Worm (Caenorhabditis elegans) whole organism, L3 larva: Measurements from ENCODE around the gene hmg-4.
A peak's percentile ranks its signal among the peaks of the same experiment; 100 is the strongest.

Experiments
- R02D3.7 ChIP-seq: fragments of 150-350 bp; optimal IDR thresholded peaks from 2 replicates; lab custom pipeline; 2014; ENCODE audit warnings: missing biosample characterization, missing genetic modification characterization
- aly-2 ChIP-seq: fragments of 150-350 bp; optimal IDR thresholded peaks from 2 replicates; lab custom pipeline; 2014; ENCODE audit warnings: missing biosample characterization, missing genetic modification characterization
- ama-1 ChIP-seq: fragments of 150-350 bp; optimal IDR thresholded peaks from 2 replicates; lab custom pipeline; 2018
- ceh-16 ChIP-seq: sonication (generic microtip); optimal IDR thresholded peaks from 2 replicates; lab custom pipeline; 2017; ENCODE audit warnings: missing biosample characterization, missing genetic modification characterization
- ceh-28 ChIP-seq: fragments of 150-350 bp; optimal IDR thresholded peaks from 2 replicates; lab custom pipeline; 2014; ENCODE audit warnings: missing biosample characterization, missing genetic modification reagents, missing genetic modification characterization
- ceh-82 ChIP-seq: fragments of 150-350 bp; optimal IDR thresholded peaks from 2 replicates; lab custom pipeline; 2014; ENCODE audit warnings: missing biosample characterization, missing genetic modification characterization
- egl-27 ChIP-seq: sonication (generic microtip); optimal IDR thresholded peaks from 4 replicates; lab custom pipeline; 2017; ENCODE audit warnings: missing biosample characterization, missing genetic modification reagents, missing genetic modification characterization
- egl-5 ChIP-seq: fragments of 150-350 bp; optimal IDR thresholded peaks from 2 replicates; lab custom pipeline; 2017; ENCODE audit warnings: missing biosample characterization, missing genetic modification reagents, missing genetic modification characterization, inconsistent platforms
- elt-2 ChIP-seq: sonication (generic microtip); optimal IDR thresholded peaks from 2 replicates; lab custom pipeline; 2016; ENCODE audit warnings: missing genetic modification reagents, mild to moderate bottlenecking, missing genetic modification characterization, missing compliant biosample characterization
- elt-3 ChIP-seq, 3 experiments: fragments of 150-350 bp in 1 of 3; sonication (generic microtip) in 2 of 3; optimal IDR thresholded peaks; 2 replicates in 2 of 3; 4 replicates in 1 of 3; lab custom pipeline; 2014 to 2017; ENCODE audit warnings: missing biosample characterization in 3 of 3, missing genetic modification characterization in 3 of 3
- fkh-10 ChIP-seq: sonication (generic microtip); optimal IDR thresholded peaks from 2 replicates; lab custom pipeline; 2017; ENCODE audit warnings: missing biosample characterization, missing genetic modification reagents, missing genetic modification characterization
- fkh-2 ChIP-seq: fragments of 150-350 bp; optimal IDR thresholded peaks from 2 replicates; lab custom pipeline; 2014; ENCODE audit warnings: missing biosample characterization, missing genetic modification reagents, missing genetic modification characterization
- fos-1 ChIP-seq: fragments of 150-350 bp; optimal IDR thresholded peaks from 2 replicates; lab custom pipeline; 2014; ENCODE audit warnings: missing biosample characterization, missing genetic modification characterization
- hmg-11 ChIP-seq: sonication (generic microtip); optimal IDR thresholded peaks from 2 replicates; lab custom pipeline; 2016; ENCODE audit warnings: missing genetic modification characterization, missing compliant biosample characterization
- lin-15B ChIP-seq: fragments of 150-350 bp; optimal IDR thresholded peaks from 2 replicates; lab custom pipeline; 2014; ENCODE audit warnings: missing biosample characterization, missing genetic modification characterization
- lin-39 ChIP-seq: fragments of 150-350 bp; optimal IDR thresholded peaks from 2 replicates; lab custom pipeline; 2018; ENCODE audit warnings: missing biosample characterization, missing genetic modification reagents, missing genetic modification characterization
- lsy-12 ChIP-seq: sonication (generic microtip); optimal IDR thresholded peaks from 2 replicates; lab custom pipeline; 2016; ENCODE audit warnings: mild to moderate bottlenecking, missing genetic modification characterization, missing compliant biosample characterization
- mdl-1 ChIP-seq: fragments of 150-350 bp; optimal IDR thresholded peaks from 2 replicates; lab custom pipeline; 2014; ENCODE audit warnings: missing biosample characterization, missing genetic modification characterization
- mml-1 ChIP-seq: fragments of 150-350 bp; sonication (generic microtip); optimal IDR thresholded peaks from 3 replicates; lab custom pipeline; 2014; ENCODE audit warnings: missing biosample characterization, missing genetic modification characterization
- nfya-1 ChIP-seq: sonication (generic microtip); optimal IDR thresholded peaks from 2 replicates; lab custom pipeline; 2017; ENCODE audit warnings: missing genetic modification characterization, mild to moderate bottlenecking, missing compliant biosample characterization, antibody characterized with exemption, moderate library complexity; ENCODE audit not compliant: insufficient read depth
- nhr-11 ChIP-seq: fragments of 150-350 bp; optimal IDR thresholded peaks from 2 replicates; lab custom pipeline; 2014; ENCODE audit warnings: missing biosample characterization, missing genetic modification characterization
- nhr-23 ChIP-seq: fragments of 150-350 bp; optimal IDR thresholded peaks from 2 replicates; lab custom pipeline; 2014; ENCODE audit warnings: missing biosample characterization, missing genetic modification reagents, missing genetic modification characterization
- nhr-237 ChIP-seq: fragments of 150-350 bp; optimal IDR thresholded peaks from 2 replicates; lab custom pipeline; 2014; ENCODE audit warnings: missing biosample characterization, missing genetic modification characterization
- nhr-25 ChIP-seq: sonication (generic microtip); optimal IDR thresholded peaks from 2 replicates; lab custom pipeline; 2017; ENCODE audit warnings: missing biosample characterization, missing genetic modification characterization
- nhr-28 ChIP-seq: fragments of 150-350 bp; optimal IDR thresholded peaks from 2 replicates; lab custom pipeline; 2014; ENCODE audit warnings: missing biosample characterization, missing genetic modification characterization
- nhr-43 ChIP-seq: sonication (generic microtip); optimal IDR thresholded peaks from 2 replicates; lab custom pipeline; 2016; ENCODE audit warnings: mild to moderate bottlenecking, missing genetic modification characterization, missing compliant biosample characterization; ENCODE audit not compliant: poor library complexity, severe bottlenecking
- nhr-67 ChIP-seq: fragments of 150-350 bp; optimal IDR thresholded peaks from 2 replicates; lab custom pipeline; 2014; ENCODE audit warnings: missing biosample characterization, missing genetic modification characterization
- nhr-76 ChIP-seq: fragments of 150-350 bp; sonication (generic microtip); optimal IDR thresholded peaks from 5 replicates; lab custom pipeline; 2014; ENCODE audit warnings: missing biosample characterization, missing genetic modification characterization
- nhr-77 ChIP-seq: fragments of 150-350 bp; optimal IDR thresholded peaks from 2 replicates; lab custom pipeline; 2014; ENCODE audit warnings: missing biosample characterization, missing genetic modification characterization
- pha-4 ChIP-seq: fragments of 150-350 bp; optimal IDR thresholded peaks from 2 replicates; lab custom pipeline; 2014; ENCODE audit warnings: missing biosample characterization, missing genetic modification reagents, missing genetic modification characterization
- pqm-1 ChIP-seq: fragments of 150-350 bp; optimal IDR thresholded peaks from 2 replicates; lab custom pipeline; 2017; ENCODE audit warnings: missing biosample characterization, missing genetic modification characterization, inconsistent platforms
- skn-1 ChIP-seq: fragments of 150-350 bp; optimal IDR thresholded peaks from 2 replicates; lab custom pipeline; 2014; ENCODE audit warnings: missing biosample characterization, missing genetic modification characterization
- snpc-4 ChIP-seq: fragments of 150-350 bp; optimal IDR thresholded peaks from 2 replicates; lab custom pipeline; 2014; ENCODE audit warnings: missing biosample characterization, missing genetic modification characterization
- tbx-2 ChIP-seq: sonication (generic microtip); optimal IDR thresholded peaks from 2 replicates; lab custom pipeline; 2016; ENCODE audit warnings: mild to moderate bottlenecking, missing genetic modification characterization, missing compliant biosample characterization
- unc-39 ChIP-seq: sonication (generic microtip); optimal IDR thresholded peaks from 4 replicates; lab custom pipeline; 2017; ENCODE audit warnings: missing biosample characterization, missing genetic modification characterization
- unc-62 ChIP-seq: fragments of 150-350 bp; sonication (generic microtip); optimal IDR thresholded peaks from 4 replicates; lab custom pipeline; 2014; ENCODE audit warnings: missing biosample characterization, missing genetic modification reagents, missing genetic modification characterization
- zag-1 ChIP-seq: fragments of 150-350 bp; optimal IDR thresholded peaks from 2 replicates; lab custom pipeline; 2014; ENCODE audit warnings: missing biosample characterization, missing genetic modification characterization
- ztf-11 ChIP-seq: fragments of 150-350 bp; optimal IDR thresholded peaks from 2 replicates; lab custom pipeline; 2014; ENCODE audit warnings: missing biosample characterization, missing genetic modification characterization
- ztf-4 ChIP-seq: fragments of 150-350 bp; optimal IDR thresholded peaks from 2 replicates; lab custom pipeline; 2014; ENCODE audit warnings: missing biosample characterization, missing genetic modification characterization

hmg-4 gene

DNA sequence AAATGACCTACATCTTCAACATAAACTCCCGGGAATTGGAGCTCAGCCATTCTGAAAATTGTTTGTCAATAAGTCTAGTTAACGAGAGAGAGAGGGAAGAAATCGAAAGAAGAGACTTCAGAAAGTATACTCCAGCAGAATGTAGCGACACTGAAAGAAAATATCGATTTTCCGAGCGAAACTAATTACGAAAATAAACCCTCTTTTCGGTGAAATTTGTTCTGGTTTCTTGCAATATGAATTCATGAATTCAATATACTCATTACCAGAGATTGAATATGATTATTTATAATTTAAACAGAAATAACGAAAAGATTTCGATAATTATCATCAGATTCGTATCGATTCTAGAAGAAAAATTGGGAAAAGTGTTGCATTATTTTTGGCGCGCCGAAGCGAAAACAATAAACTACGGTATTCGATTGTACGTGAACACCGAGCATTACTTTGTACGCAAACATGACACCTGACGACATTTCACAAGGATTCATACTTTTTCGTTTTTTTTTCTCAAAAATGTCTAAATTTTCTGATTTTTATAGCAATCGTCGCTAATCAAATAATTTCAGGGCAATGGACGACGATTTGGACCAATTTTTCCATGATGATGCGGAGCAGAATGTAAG is at the start of gene hmg-4, which contains the start of gene T20B12.3:
hmg-4 (minus strand) TSS at position 51 of the 626 bp plus-strand sequence.
T20B12.3 (plus strand) TSS at position 570 of the 626 bp plus-strand sequence.
- TF ChIP-seq nhr-67 (tag; lab: Kevin White, UChicago): no peak
- peak; percentile 23 for TF ChIP-seq snpc-4 (tag; lab: Kevin White, UChicago)
- TF ChIP-seq ceh-16: no peak
- no peak for TF ChIP-seq ceh-28
- no peak for TF ChIP-seq R02D3.7 (tag; lab: Kevin White, UChicago)
- TF ChIP-seq fkh-10 (GFP tag; lab: Kevin White, UChicago): no peak
- peak; percentile 49 for TF ChIP-seq pha-4 (tag; lab: Kevin White, UChicago)
- TF ChIP-seq egl-27 (tag; lab: Kevin White, UChicago): no peak
- peak; percentile 34 for TF ChIP-seq hmg-11
- peak; percentile 38 for TF ChIP-seq nhr-23 (tag; lab: Kevin White, UChicago)
- TF ChIP-seq egl-5 (tag; lab: Kevin White, UChicago): peak; percentile 31
- TF ChIP-seq mdl-1 (tag; lab: Kevin White, UChicago): no peak
- TF ChIP-seq elt-2: peak; percentile 13
- TF ChIP-seq lin-39 (tag; lab: Kevin White, UChicago): peak; percentile 50
- TF ChIP-seq mml-1 (tag; lab: Kevin White, UChicago): no peak
- no peak for TF ChIP-seq fos-1 (tag; lab: Kevin White, UChicago)
- TF ChIP-seq lin-15B (tag; lab: Kevin White, UChicago): peak; percentile 66
- peak; percentile 45 for TF ChIP-seq nhr-25 (tag; lab: Kevin White, UChicago)
- no peak for TF ChIP-seq ztf-4 (tag; lab: Kevin White, UChicago)
- no peak for TF ChIP-seq skn-1 (tag; lab: Kevin White, UChicago)
- no peak for TF ChIP-seq unc-39 (tag; lab: Kevin White, UChicago)
- TF ChIP-seq nfya-1 (tag; lab: Kevin White, UChicago): peak; percentile 76
- no peak for TF ChIP-seq ama-1 (lab: Kevin White, UChicago)

DNA sequence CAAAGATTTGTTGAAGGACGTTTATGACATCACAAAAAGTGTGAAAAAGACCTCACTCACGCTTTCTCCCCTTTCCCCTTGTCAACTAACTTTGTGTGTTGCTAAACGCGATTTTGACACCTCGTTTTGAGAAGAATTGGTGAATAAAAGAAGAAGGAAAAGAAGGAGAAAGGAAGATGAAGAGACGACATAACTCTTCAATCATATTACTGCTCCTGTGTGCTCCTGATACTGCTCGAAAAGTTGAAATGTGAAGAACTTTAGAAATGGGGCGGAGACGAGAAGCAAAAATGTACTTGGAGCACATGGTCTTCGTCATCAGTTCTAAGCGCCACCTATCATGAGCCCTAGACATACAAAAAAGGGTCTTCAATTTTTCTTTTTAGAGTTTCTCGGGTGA is 17.6 kb upstream of the hmg-4 start:
- TF ChIP-seq pqm-1 (tag; lab: Kevin White, UChicago) (no peak), nhr-28 (tag; lab: Kevin White, UChicago) (no peak), snpc-4 (tag; lab: Kevin White, UChicago) (no peak), lin-15B (tag; lab: Kevin White, UChicago) (no peak), nhr-77 (tag; lab: Kevin White, UChicago) (no peak), elt-3 (tag; optimal IDR thresholded peaks at IDR 0.05; lab: Kevin White, UChicago) (no peak), tbx-2 (tag; lab: Kevin White, UChicago) (no peak), unc-62 (GFP tag; lab: Kevin White, UChicago) (no peak), nhr-237 (tag; lab: Kevin White, UChicago) (no peak), R02D3.7 (tag; lab: Kevin White, UChicago) (no peak), fkh-2 (tag; lab: Kevin White, UChicago) (no peak)

ce11 chrIII:7397196-7397595 is 15.8 kb upstream of the hmg-4 start:
- no peak for TF ChIP-seq ceh-16
- peak; percentile 25 for TF ChIP-seq nfya-1 (tag; lab: Kevin White, UChicago)

- TF ChIP-seq nhr-11 (no peak), zag-1 (no peak), R02D3.7 (tag; lab: Kevin White, UChicago) (no peak)
These were observed 14.0 kb upstream of the hmg-4 start, which contains the start of gene lgc-50 for ce11 chrIII:7395354-7395753. Gene lgc-50, minus strand, starts transcription at chrIII:7395454.

ce11 chrIII:7387359-7387758 is 6.0 kb upstream of the hmg-4 start:
- peak; percentile 63 for TF ChIP-seq nfya-1 (tag; lab: Kevin White, UChicago)
- no peak for TF ChIP-seq nhr-25 (tag; lab: Kevin White, UChicago)
- TF ChIP-seq nhr-237 (tag; lab: Kevin White, UChicago): no peak
- no peak for TF ChIP-seq R02D3.7 (tag; lab: Kevin White, UChicago)
- TF ChIP-seq nhr-43 (tag; lab: Kevin White, UChicago): no peak
- TF ChIP-seq nhr-77 (tag; lab: Kevin White, UChicago): no peak
- no peak for TF ChIP-seq nhr-28 (tag; lab: Kevin White, UChicago)
- TF ChIP-seq mml-1 (tag; lab: Kevin White, UChicago): no peak
- TF ChIP-seq elt-2: peak; percentile 60
- no peak for TF ChIP-seq unc-62 (GFP tag; lab: Kevin White, UChicago)
- TF ChIP-seq snpc-4 (tag; lab: Kevin White, UChicago): peak; percentile 39
- TF ChIP-seq skn-1 (tag; lab: Kevin White, UChicago): no peak
- TF ChIP-seq nhr-76: no peak
- TF ChIP-seq zag-1: no peak
- TF ChIP-seq fkh-10 (GFP tag; lab: Kevin White, UChicago): no peak
- peak; percentile 12 for TF ChIP-seq lin-39 (tag; lab: Kevin White, UChicago)
- no peak for TF ChIP-seq ztf-4 (tag; lab: Kevin White, UChicago)
- TF ChIP-seq nhr-67 (tag; lab: Kevin White, UChicago): no peak
- no peak for TF ChIP-seq fos-1 (tag; lab: Kevin White, UChicago)
- peak; percentile 9 for TF ChIP-seq mdl-1 (tag; lab: Kevin White, UChicago)
- peak; percentile 44 for TF ChIP-seq pha-4 (tag; lab: Kevin White, UChicago)
- TF ChIP-seq nhr-23 (tag; lab: Kevin White, UChicago): no peak
- no peak for TF ChIP-seq ztf-11 (tag; lab: Kevin White, UChicago)
- TF ChIP-seq aly-2 (tag; lab: Kevin White, UChicago): no peak
- TF ChIP-seq ceh-82 (tag; lab: Kevin White, UChicago): no peak
- TF ChIP-seq ceh-16: no peak
- peak; percentile 64 for TF ChIP-seq lsy-12 (tag; lab: Kevin White, UChicago)
- peak; percentile 50 for TF ChIP-seq hmg-11
- TF ChIP-seq ama-1 (lab: Kevin White, UChicago): no peak
- no peak for TF ChIP-seq elt-3 (tag; optimal IDR thresholded peaks at IDR 0.05; lab: Kevin White, UChicago)
